Worm (Caenorhabditis elegans) whole organism, midembryonic: ENCODE measurements around the gene ZK380.2.

Source experiments
- T22C8.4 ChIP-seq: fragments of 200-800 bp; sonication (Bioruptor generic); IDR thresholded peaks from 2 replicates; pipeline ENCODE4 v1.3.6; 2022; ENCODE audit warnings: missing genetic modification characterization, missing compliant biosample characterization
- cog-1 ChIP-seq: sonication (generic microtip); optimal IDR thresholded peaks from 2 replicates; lab custom pipeline; 2016; ENCODE audit warnings: missing genetic modification characterization, missing compliant biosample characterization
- flt-1 ChIP-seq: fragments of 200-800 bp; sonication (Bioruptor generic); IDR thresholded peaks from 2 replicates; pipeline ENCODE4 v1.3.6; 2022; ENCODE audit warnings: missing genetic modification characterization, missing compliant biosample characterization
- klf-2 ChIP-seq: fragments of 200-800 bp; sonication (Bioruptor generic); conservative IDR thresholded peaks from 2 replicates; pipeline ENCODE4 v1.3.6; 2022; ENCODE audit warnings: missing genetic modification reagents, missing genetic modification characterization, missing compliant biosample characterization
- med-1 ChIP-seq: sonication (generic microtip); optimal IDR thresholded peaks from 2 replicates; lab custom pipeline; 2017; ENCODE audit warnings: missing genetic modification characterization, mild to moderate bottlenecking, missing compliant biosample characterization, antibody characterized with exemption, missing genetic modification reagents; ENCODE audit not compliant: insufficient read depth
- ref-1 ChIP-seq: fragments of 200-800 bp; sonication (Bioruptor generic); conservative IDR thresholded peaks from 2 replicates; pipeline ENCODE4 v1.3.6; 2022; ENCODE audit warnings: missing genetic modification reagents, missing genetic modification characterization, missing compliant biosample characterization
- tab-1 ChIP-seq: fragments of 200-800 bp; sonication (Bioruptor generic); IDR thresholded peaks from 2 replicates; pipeline ENCODE4 v1.3.6; 2022; ENCODE audit warnings: missing genetic modification characterization, missing compliant biosample characterization
- ztf-23 ChIP-seq: fragments of 200-800 bp; sonication (Bioruptor generic); IDR thresholded peaks from 2 replicates; pipeline ENCODE4 v1.3.6; 2022; ENCODE audit warnings: missing genetic modification reagents, missing genetic modification characterization, missing compliant biosample characterization
- ztf-29 ChIP-seq: fragments of 200-800 bp; sonication (Bioruptor generic); IDR thresholded peaks from 2 replicates; pipeline ENCODE4 v1.3.6; 2022; ENCODE audit warnings: missing genetic modification reagents, missing genetic modification characterization, missing compliant biosample characterization

The ZK380.2 gene

DNA sequence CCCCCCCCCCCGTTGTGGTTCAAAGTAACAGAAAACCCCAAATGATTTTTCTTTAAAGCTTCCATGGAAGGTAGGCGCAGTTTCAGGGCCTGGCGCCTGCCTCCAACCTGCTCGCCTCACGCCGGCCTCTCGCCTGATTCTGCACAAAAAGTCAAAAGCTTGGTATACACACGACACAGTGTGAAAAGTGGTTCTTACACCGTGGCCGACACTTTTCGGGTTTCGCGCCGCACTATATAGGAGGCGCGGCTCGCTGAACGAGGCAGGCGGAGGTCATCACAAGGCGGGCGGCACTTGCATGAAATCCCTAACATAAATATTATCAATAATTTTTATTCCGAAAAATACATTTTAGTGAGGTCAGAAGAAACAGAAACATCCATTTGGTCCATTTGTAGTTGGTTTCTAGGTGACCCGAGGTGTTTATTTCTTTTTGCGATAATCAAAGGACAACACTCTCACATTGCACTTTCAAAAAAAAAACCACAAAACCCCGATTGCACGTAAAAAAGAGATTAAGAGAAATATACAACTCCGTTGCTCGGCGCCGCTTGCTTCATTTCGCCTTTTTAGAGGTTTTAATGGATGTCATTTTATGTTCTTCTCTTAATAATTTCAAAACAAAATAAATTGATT, at the start of gene ZK380.2:
TSS of gene ZK380.2 (plus strand) at position 586 of the 636 bp plus-strand sequence.
- TF ChIP-seq med-1 (GFP tag; lab: Kevin White, UChicago), result no peak
- no peak for TF ChIP-seq cog-1 (tag; lab: Kevin White, UChicago)
- TF ChIP-seq ztf-23 (GFP tag; lab: Robert Waterston, UW), result no peak
- no peak for TF ChIP-seq ztf-29 (GFP tag; lab: Robert Waterston, UW)
- TF ChIP-seq flt-1 (GFP tag; lab: Robert Waterston, UW), result no peak
- TF ChIP-seq T22C8.4 (GFP tag; lab: Robert Waterston, UW), result no peak
- TF ChIP-seq klf-2 (GFP tag; lab: Robert Waterston, UW), result no peak
- TF ChIP-seq tab-1 (GFP tag; lab: Robert Waterston, UW), result no peak
- TF ChIP-seq ref-1 (GFP tag; lab: Robert Waterston, UW), result no peak

DNA sequence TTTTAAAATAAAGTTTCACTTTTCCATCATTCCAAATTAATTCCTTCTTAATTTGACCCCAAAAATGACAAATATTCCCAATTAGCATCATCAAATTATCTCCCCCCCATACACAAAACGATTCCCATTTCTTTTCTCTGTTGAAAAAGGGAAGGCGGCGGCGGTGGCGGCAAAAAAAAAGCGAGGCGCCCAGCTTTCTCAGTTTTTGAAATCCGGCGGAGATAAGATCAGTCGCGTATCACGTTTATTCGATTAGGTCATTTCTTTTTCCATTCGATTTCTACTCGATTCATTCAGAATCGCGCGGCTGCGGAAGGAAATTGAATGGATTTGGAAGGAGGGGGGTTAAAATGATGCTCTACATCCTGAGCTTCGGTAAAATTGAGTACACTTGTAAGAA, 47.3 kb upstream of the ZK380.2 start:
- TF ChIP-seq med-1 (GFP tag; lab: Kevin White, UChicago) (no peak), ref-1 (GFP tag; lab: Robert Waterston, UW) (no peak), tab-1 (GFP tag; lab: Robert Waterston, UW) (no peak), ztf-23 (GFP tag; lab: Robert Waterston, UW) (no peak), klf-2 (GFP tag; lab: Robert Waterston, UW) (no peak), cog-1 (tag; lab: Kevin White, UChicago) (no peak), T22C8.4 (GFP tag; lab: Robert Waterston, UW) (no peak), ztf-29 (GFP tag; lab: Robert Waterston, UW) (no peak), flt-1 (GFP tag; lab: Robert Waterston, UW) (no peak)

DNA sequence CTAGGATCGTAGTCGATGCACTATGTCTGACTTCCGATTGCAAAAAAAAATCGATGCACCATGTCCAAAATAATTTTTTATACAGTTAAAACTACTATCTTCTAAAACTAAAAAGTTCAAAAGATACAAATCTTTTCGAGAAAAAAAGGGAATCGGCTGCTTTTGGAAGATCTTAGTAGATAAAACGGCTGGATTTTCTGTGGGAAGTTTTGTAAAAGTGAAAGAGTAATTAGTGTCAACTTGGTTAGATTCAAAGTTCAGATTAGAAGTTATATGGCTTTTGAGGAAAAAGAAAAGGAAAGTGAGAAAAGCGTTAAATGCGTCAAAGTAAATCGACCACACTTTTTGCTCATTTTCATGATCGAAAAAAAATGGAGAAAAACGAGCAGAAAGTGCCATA, 44.2 kb upstream of the ZK380.2 start:
- no peak for TF ChIP-seq ztf-29 (GFP tag; lab: Robert Waterston, UW)
- TF ChIP-seq ref-1 (GFP tag; lab: Robert Waterston, UW), result no peak
- no peak for TF ChIP-seq tab-1 (GFP tag; lab: Robert Waterston, UW)
- no peak for TF ChIP-seq ztf-23 (GFP tag; lab: Robert Waterston, UW)
- no peak for TF ChIP-seq cog-1 (tag; lab: Kevin White, UChicago)
- TF ChIP-seq T22C8.4 (GFP tag; lab: Robert Waterston, UW), result no peak
- no peak for TF ChIP-seq flt-1 (GFP tag; lab: Robert Waterston, UW)
- no peak for TF ChIP-seq med-1 (GFP tag; lab: Kevin White, UChicago)
- TF ChIP-seq klf-2 (GFP tag; lab: Robert Waterston, UW), result no peak

DNA sequence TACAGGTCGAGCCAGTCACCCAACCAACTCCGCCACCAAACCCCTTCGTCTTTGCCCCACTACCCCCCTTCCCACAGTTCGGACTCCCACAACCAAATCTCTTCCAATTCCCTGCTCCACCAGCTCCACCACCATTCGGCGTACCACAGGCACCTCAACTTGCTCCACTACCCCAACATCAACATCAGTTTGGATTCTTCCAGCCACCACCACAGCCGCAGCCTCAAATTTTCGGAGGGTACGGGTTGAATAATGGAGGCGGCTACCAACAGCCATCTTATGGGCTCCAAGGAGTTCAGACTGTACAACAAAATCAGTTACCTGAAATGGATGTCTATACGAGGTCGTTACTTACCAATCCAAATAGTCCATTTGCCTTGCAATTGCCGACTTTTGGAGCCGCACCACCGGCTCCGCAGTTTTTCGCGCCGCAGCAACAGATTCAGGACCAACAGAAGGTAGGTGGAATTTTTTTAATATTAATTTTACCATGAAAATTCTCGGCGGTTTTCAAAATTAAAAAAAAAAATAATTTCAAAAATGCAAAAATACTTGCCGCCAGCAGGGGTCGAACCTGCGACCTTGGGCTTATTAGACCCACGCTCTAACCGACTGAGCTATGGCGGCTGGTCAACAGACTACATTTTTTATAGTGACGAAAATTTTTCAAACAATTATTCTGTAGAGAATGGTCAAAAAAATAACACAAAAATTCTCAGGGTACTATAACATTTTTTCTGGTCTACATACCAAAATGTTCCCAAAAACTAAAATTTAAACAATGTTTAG, 42.0 kb upstream of the ZK380.2 start:
- TF ChIP-seq tab-1 (GFP tag; lab: Robert Waterston, UW) (no peak), cog-1 (tag; lab: Kevin White, UChicago) (no peak), ztf-29 (GFP tag; lab: Robert Waterston, UW) (no peak), ref-1 (GFP tag; lab: Robert Waterston, UW) (no peak), klf-2 (GFP tag; lab: Robert Waterston, UW) (no peak), flt-1 (GFP tag; lab: Robert Waterston, UW) (no peak), T22C8.4 (GFP tag; lab: Robert Waterston, UW) (no peak)

DNA sequence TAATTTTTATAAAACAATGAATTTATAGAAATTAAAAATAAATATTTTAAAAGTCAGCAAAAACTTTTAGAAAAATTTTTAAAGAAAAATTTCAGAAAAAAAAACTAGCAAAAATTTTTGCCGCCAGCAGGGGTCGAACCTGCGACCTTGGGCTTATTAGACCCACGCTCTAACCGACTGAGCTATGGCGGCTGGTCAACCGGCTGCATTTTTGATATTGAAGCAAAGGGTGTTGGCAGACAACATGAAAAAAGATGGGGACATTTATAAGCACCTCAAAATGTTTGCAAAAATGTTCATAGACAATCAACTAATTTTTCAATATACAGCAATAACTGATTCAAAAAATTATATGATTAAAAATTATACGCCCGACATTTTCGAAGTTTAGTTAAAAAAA, 41.3 kb upstream of the ZK380.2 start:
- TF ChIP-seq med-1 (GFP tag; lab: Kevin White, UChicago) (no peak), cog-1 (tag; lab: Kevin White, UChicago) (no peak), tab-1 (GFP tag; lab: Robert Waterston, UW) (no peak), T22C8.4 (GFP tag; lab: Robert Waterston, UW) (no peak), flt-1 (GFP tag; lab: Robert Waterston, UW) (no peak), ref-1 (GFP tag; lab: Robert Waterston, UW) (no peak), klf-2 (GFP tag; lab: Robert Waterston, UW) (no peak), ztf-23 (GFP tag; lab: Robert Waterston, UW) (no peak), ztf-29 (GFP tag; lab: Robert Waterston, UW) (no peak)

DNA sequence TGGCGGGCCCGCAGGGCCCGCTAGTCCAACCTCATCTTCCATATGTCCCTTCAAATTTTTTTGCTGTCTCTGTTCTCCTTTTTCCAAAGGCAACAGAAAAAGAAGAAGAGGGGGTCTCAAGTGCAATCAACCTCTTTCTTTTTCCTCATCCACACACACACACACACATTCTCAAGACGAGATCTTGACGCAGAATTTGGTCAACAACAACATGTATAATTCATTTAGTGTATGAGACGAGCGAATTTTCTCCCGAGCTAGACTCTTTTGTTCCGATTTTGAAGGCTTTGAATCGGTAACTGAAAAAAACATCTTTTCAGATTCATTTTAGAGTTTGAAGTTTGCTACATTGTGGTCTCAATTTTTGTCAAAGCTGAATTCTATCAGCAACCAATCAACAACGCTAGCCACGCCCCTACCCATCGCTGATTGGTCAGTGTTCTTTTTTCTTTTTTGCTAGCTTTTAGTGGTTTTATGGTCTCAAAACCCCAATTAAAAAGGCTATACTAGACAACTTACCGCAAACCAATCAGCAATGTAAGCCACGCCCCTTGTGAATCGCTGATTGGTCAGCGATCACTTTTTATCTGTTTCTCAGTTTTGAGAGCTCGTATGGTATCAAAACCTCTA, 33.1 kb upstream of the ZK380.2 start:
- no peak for TF ChIP-seq ztf-29 (GFP tag; lab: Robert Waterston, UW)

DNA sequence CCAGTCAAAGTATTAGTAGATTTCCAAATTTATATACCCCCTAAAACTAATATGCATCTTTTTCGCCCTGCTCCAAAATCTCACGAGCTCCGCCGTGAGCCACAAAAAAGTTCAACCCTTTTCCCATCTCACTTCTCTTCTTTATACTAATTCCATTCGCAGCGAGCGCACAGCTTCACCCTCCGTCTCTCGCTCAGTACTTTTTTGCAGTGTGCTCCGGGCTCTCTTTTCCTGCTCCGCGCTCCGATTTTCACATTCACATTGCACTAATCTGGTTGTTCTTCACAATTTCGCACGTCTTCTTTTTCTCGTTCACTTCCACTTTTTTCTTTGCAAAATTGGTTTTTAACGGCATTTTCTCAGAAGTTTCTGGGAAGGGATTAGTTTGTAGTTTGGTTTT, 32.0 kb upstream of the ZK380.2 start:
- TF ChIP-seq med-1 (GFP tag; lab: Kevin White, UChicago), result no peak
- no peak for TF ChIP-seq flt-1 (GFP tag; lab: Robert Waterston, UW)
- TF ChIP-seq tab-1 (GFP tag; lab: Robert Waterston, UW), result no peak
- TF ChIP-seq T22C8.4 (GFP tag; lab: Robert Waterston, UW), result no peak
- TF ChIP-seq ztf-23 (GFP tag; lab: Robert Waterston, UW), result no peak

DNA sequence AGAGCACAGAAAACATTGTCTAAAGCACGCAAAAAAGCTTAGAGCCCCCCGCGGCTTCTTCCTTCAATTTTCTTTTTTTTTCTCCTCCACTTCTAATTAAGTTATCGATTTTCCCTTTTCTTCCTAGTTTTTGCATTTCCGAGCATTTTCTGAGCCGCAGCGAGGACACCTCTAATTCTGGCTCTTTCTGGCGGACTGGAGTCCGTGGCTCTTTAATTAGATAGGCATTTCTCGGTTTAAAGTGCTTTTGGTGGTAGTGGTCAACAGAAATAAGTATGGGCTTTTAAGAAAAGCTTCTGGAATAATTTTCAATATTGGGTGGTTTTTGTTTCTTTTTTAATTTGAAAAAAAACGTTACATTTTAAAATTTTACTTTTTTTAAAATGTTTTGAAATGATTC, 29.7 kb upstream of the ZK380.2 start:
- TF ChIP-seq klf-2 (GFP tag; lab: Robert Waterston, UW), result no peak
- TF ChIP-seq ref-1 (GFP tag; lab: Robert Waterston, UW), result no peak
- TF ChIP-seq med-1 (GFP tag; lab: Kevin White, UChicago), result no peak
- no peak for TF ChIP-seq tab-1 (GFP tag; lab: Robert Waterston, UW)
- TF ChIP-seq ztf-29 (GFP tag; lab: Robert Waterston, UW), result no peak
- no peak for TF ChIP-seq ztf-23 (GFP tag; lab: Robert Waterston, UW)
- no peak for TF ChIP-seq flt-1 (GFP tag; lab: Robert Waterston, UW)
- no peak for TF ChIP-seq cog-1 (tag; lab: Kevin White, UChicago)
- no peak for TF ChIP-seq T22C8.4 (GFP tag; lab: Robert Waterston, UW)
